Fruit fly (Drosophila melanogaster): ENCODE results near the gene yellow-c.
A peak's percentile ranks its signal among the peaks of the same experiment; 100 is the strongest.

yellow-c gene

dm6 chr2L:15067832-15068231, 32.6 kb downstream of the yellow-c start (continued):
- TF ChIP-seq D (optimal IDR thresholded peaks at IDR 0.05): no peak
- TF ChIP-seq D (GFP tag; optimal IDR thresholded peaks at IDR 0.05): no peak
- peak; percentile 86 for TF ChIP-seq CG17912 (GFP tag; optimal IDR thresholded peaks at IDR 0.05)
- peak; percentile 77 for TF ChIP-seq trem (tag; optimal IDR thresholded peaks at IDR 0.05)
- peak; percentile 76 for TF ChIP-seq Fer1 (GFP tag; optimal IDR thresholded peaks at IDR 0.05)
- TF ChIP-seq tap (tag; optimal IDR thresholded peaks at IDR 0.05): peak; percentile 29
- TF ChIP-seq Hsf (GFP tag; optimal IDR thresholded peaks at IDR 0.05): peak; percentile 27
- TF ChIP-seq sob (GFP tag; IDR thresholded peaks at IDR 0.05): peak; percentile 61
- TF ChIP-seq CG32532 (GFP tag; IDR thresholded peaks at IDR 0.05): peak; percentile 62
- TF ChIP-seq unpg (GFP tag; optimal IDR thresholded peaks at IDR 0.05): peak; percentile 28
- TF ChIP-seq ems (GFP tag; optimal IDR thresholded peaks at IDR 0.05): no peak
- TF ChIP-seq CG12071 (GFP tag; optimal IDR thresholded peaks at IDR 0.05): no peak
- TF ChIP-seq Ptx1 (GFP tag; IDR thresholded peaks at IDR 0.05): no peak
- no peak for TF ChIP-seq CG4282 (GFP tag; optimal IDR thresholded peaks at IDR 0.05)
- TF ChIP-seq zf30C (GFP tag; optimal IDR thresholded peaks at IDR 0.05): peak; percentile 20
- peak; percentile 64; the same call in 2 of the 3 replicates for TF ChIP-seq Dbx (GFP tag; IDR thresholded peaks at IDR 0.05)
- TF ChIP-seq CG9932 (GFP tag; IDR thresholded peaks at IDR 0.05): peak; percentile 62
- TF ChIP-seq tio (GFP tag; optimal IDR thresholded peaks at IDR 0.05): no peak
- TF ChIP-seq CG7987 (GFP tag; optimal IDR thresholded peaks at IDR 0.05): peak; percentile 93
- no peak for TF ChIP-seq CG4707 (GFP tag; optimal IDR thresholded peaks at IDR 0.05)
- TF ChIP-seq ewg (GFP tag; optimal IDR thresholded peaks at IDR 0.05): peak; percentile 31
- peak; percentile 65 for TF ChIP-seq Hmr (GFP tag; optimal IDR thresholded peaks at IDR 0.05)
- TF ChIP-seq zfh1 (GFP tag; IDR thresholded peaks at IDR 0.05): no peak
- peak; percentile 83 for TF ChIP-seq CG12659 (GFP tag; optimal IDR thresholded peaks at IDR 0.05)
- TF ChIP-seq sim (GFP tag; IDR thresholded peaks at IDR 0.05): no peak
- peak; percentile 20 for TF ChIP-seq CG15696 (tag; optimal IDR thresholded peaks at IDR 0.05)
- TF ChIP-seq sqz (GFP tag; optimal IDR thresholded peaks at IDR 0.05): no peak
- TF ChIP-seq scrt (GFP tag; optimal IDR thresholded peaks at IDR 0.05): peak; percentile 55
- no peak for TF ChIP-seq CG17328 (GFP tag; IDR thresholded peaks at IDR 0.05)
- TF ChIP-seq CG11723 (GFP tag; optimal IDR thresholded peaks at IDR 0.05): no peak
- no peak for TF ChIP-seq corto (GFP tag; optimal IDR thresholded peaks at IDR 0.05)
- TF ChIP-seq salm (tag; optimal IDR thresholded peaks at IDR 0.05): no peak
- no peak for TF ChIP-seq az2 (GFP tag; optimal IDR thresholded peaks at IDR 0.05)
- TF ChIP-seq H2.0 (GFP tag; IDR thresholded peaks at IDR 0.05): 0 out of 2 replicates have a peak, but pooled peaks have one; percentile 15
- TF ChIP-seq CG6791 (GFP tag; IDR thresholded peaks at IDR 0.05; ENCODE audit: partially characterized antibody): peak; percentile 81
- TF ChIP-seq CG3838 (GFP tag; optimal IDR thresholded peaks at IDR 0.05): no peak
- peak; percentile 83 for TF ChIP-seq CG10267 (tag; optimal IDR thresholded peaks at IDR 0.05)
- TF ChIP-seq CG13296 (GFP tag; optimal IDR thresholded peaks at IDR 0.05): peak; percentile 20
- TF ChIP-seq sens-2 (GFP tag; IDR thresholded peaks at IDR 0.05): no peak
- TF ChIP-seq Optix (GFP tag; IDR thresholded peaks at IDR 0.05): no peak
- TF ChIP-seq jigr1 (GFP tag; IDR thresholded peaks at IDR 0.05): no peak
- peak; percentile 59 for TF ChIP-seq CG4328 (GFP tag; optimal IDR thresholded peaks at IDR 0.05)
- TF ChIP-seq CG7963 (GFP tag; IDR thresholded peaks at IDR 0.05; ENCODE audit: partially characterized antibody): no peak
- no peak for TF ChIP-seq CG9437 (GFP tag; optimal IDR thresholded peaks at IDR 0.05)
- TF ChIP-seq Rfx (GFP tag; IDR thresholded peaks at IDR 0.05): peak; percentile 75
- no peak for TF ChIP-seq schlank (tag; optimal IDR thresholded peaks at IDR 0.05)
- TF ChIP-seq CG12219 (GFP tag; optimal IDR thresholded peaks at IDR 0.05): no peak
- peak; percentile 25; the same call in 1 of the 2 replicates for TF ChIP-seq stc (GFP tag; IDR thresholded peaks at IDR 0.05)
- TF ChIP-seq CG13424 (tag; optimal IDR thresholded peaks at IDR 0.05): peak; percentile 32
- TF ChIP-seq bab2 (GFP tag; optimal IDR thresholded peaks at IDR 0.05): no peak
- no peak for TF ChIP-seq cad (GFP tag; optimal IDR thresholded peaks at IDR 0.05)
- TF ChIP-seq ERR (GFP tag; optimal IDR thresholded peaks at IDR 0.05): peak; percentile 58

Measured in whole organism, embryonic.